Worm (Caenorhabditis elegans) whole organism, L4 larva: ENCODE measurements around the gene ucr-2.3.

Experiments
- F37D6.2 ChIP-seq: sonication (generic microtip); optimal IDR thresholded peaks from 2 replicates; lab custom pipeline; 2016; ENCODE audit warnings: mild to moderate bottlenecking, missing genetic modification characterization, missing compliant biosample characterization
- Y75B8A.6 ChIP-seq: fragments of 200-800 bp; sonication (Bioruptor generic); IDR thresholded peaks from 2 replicates; pipeline ENCODE4 v1.3.6; 2022; ENCODE audit warnings: missing genetic modification reagents, missing genetic modification characterization, missing compliant biosample characterization
- ZK546.5 ChIP-seq, 2 experiments: sonication (generic microtip); optimal IDR thresholded peaks; 2 replicates each; lab custom pipeline; 2017; ENCODE audit warnings: missing biosample characterization in 2 of 2, missing genetic modification characterization in 2 of 2
- aha-1 ChIP-seq: fragments of 150-350 bp; peaks from one replicate; lab custom pipeline; 2014; ENCODE audit warnings: missing biosample characterization, missing genetic modification characterization
- ama-1 ChIP-seq: fragments of 150-350 bp; optimal IDR thresholded peaks from 2 replicates; lab custom pipeline; 2014; ENCODE audit warnings: inconsistent platforms, mixed read lengths
- ceh-20 ChIP-seq: fragments of 200-800 bp; sonication (Bioruptor generic); IDR thresholded peaks from 2 replicates; pipeline ENCODE4 v1.3.6; 2022; ENCODE audit warnings: missing genetic modification reagents, missing genetic modification characterization, missing compliant biosample characterization
- ceh-28 ChIP-seq: fragments of 150-350 bp; optimal IDR thresholded peaks from 2 replicates; lab custom pipeline; 2014; ENCODE audit warnings: missing biosample characterization, missing genetic modification reagents, missing genetic modification characterization
- ceh-32 ChIP-seq: sonication (generic microtip); optimal IDR thresholded peaks from 2 replicates; lab custom pipeline; 2016; ENCODE audit warnings: mild to moderate bottlenecking, missing genetic modification characterization, missing compliant biosample characterization; ENCODE audit not compliant: poor library complexity
- ceh-82 ChIP-seq: sonication (generic microtip); optimal IDR thresholded peaks from 2 replicates; lab custom pipeline; 2017; ENCODE audit warnings: missing biosample characterization, missing genetic modification characterization
- ces-1 ChIP-seq: fragments of 150-350 bp; sonication (generic microtip); optimal IDR thresholded peaks from 4 replicates; lab custom pipeline; 2014; ENCODE audit warnings: missing biosample characterization, missing genetic modification reagents, missing genetic modification characterization
- cey-2 ChIP-seq: sonication (generic microtip); optimal IDR thresholded peaks from 3 replicates; lab custom pipeline; 2017; ENCODE audit warnings: missing genetic modification characterization, mild to moderate bottlenecking, missing compliant biosample characterization, antibody characterized with exemption, borderline replicate concordance; ENCODE audit not compliant: insufficient read depth
- daf-16 ChIP-seq, 3 experiments: sonication (generic microtip); optimal IDR thresholded peaks; 2 replicates each; lab custom pipeline; 2016 to 2017; ENCODE audit warnings: missing genetic modification characterization in 3 of 3, missing genetic modification reagents in 3 of 3, mild to moderate bottlenecking in 2 of 3, missing compliant biosample characterization in 2 of 3, missing biosample characterization in 1 of 3, moderate library complexity in 1 of 3
- daf-19 ChIP-seq: fragments of 200-800 bp; sonication (Bioruptor generic); conservative IDR thresholded peaks from 2 replicates; pipeline ENCODE4 v1.3.6; 2022; ENCODE audit warnings: missing genetic modification characterization, missing compliant biosample characterization
- dmd-8 ChIP-seq: fragments of 200-800 bp; sonication (Bioruptor generic); IDR thresholded peaks from 2 replicates; pipeline ENCODE4 v1.3.6; 2022; ENCODE audit warnings: missing genetic modification characterization, missing compliant biosample characterization
- duxl-1 ChIP-seq: sonication (generic microtip); optimal IDR thresholded peaks from 2 replicates; lab custom pipeline; 2016; ENCODE audit warnings: mild to moderate bottlenecking, missing genetic modification characterization, moderate library complexity, missing compliant biosample characterization; ENCODE audit not compliant: poor library complexity
- dve-1 ChIP-seq: sonication (generic microtip); optimal IDR thresholded peaks from 2 replicates; lab custom pipeline; 2017; ENCODE audit warnings: antibody characterized with exemption, mild to moderate bottlenecking, missing genetic modification characterization, missing compliant biosample characterization; ENCODE audit not compliant: insufficient read depth
- egl-27 ChIP-seq: sonication (generic microtip); optimal IDR thresholded peaks from 3 replicates; lab custom pipeline; 2017; ENCODE audit warnings: missing biosample characterization, missing genetic modification reagents, missing genetic modification characterization
- hif-1 ChIP-seq, 2 experiments: sonication (generic microtip); optimal IDR thresholded peaks; 2 replicates each; lab custom pipeline; 2016 to 2017; ENCODE audit warnings: missing compliant biosample characterization in 2 of 2, missing genetic modification characterization in 2 of 2, missing genetic modification reagents in 2 of 2, missing genotype in 2 of 2, mild to moderate bottlenecking in 1 of 2
- jun-1 ChIP-seq: fragments of 150-350 bp; optimal IDR thresholded peaks from 2 replicates; lab custom pipeline; 2014; ENCODE audit warnings: missing biosample characterization, missing genetic modification reagents, missing genetic modification characterization
- lin-1 ChIP-seq: fragments of 200-800 bp; sonication (Bioruptor generic); IDR thresholded peaks from 2 replicates; pipeline ENCODE4 v1.3.6; 2022; ENCODE audit warnings: missing genetic modification reagents, missing genetic modification characterization, missing compliant biosample characterization
- lin-13 ChIP-seq: fragments of 150-350 bp; optimal IDR thresholded peaks from 2 replicates; lab custom pipeline; 2014; ENCODE audit warnings: missing biosample characterization, missing genetic modification reagents, missing genetic modification characterization
- lin-15B ChIP-seq: fragments of 150-350 bp; sonication (generic microtip); optimal IDR thresholded peaks from 3 replicates; lab custom pipeline; 2014; ENCODE audit warnings: missing biosample characterization, missing genetic modification characterization
- madf-5 ChIP-seq, 2 experiments: fragments of 200-800 bp; sonication (Bioruptor generic); IDR thresholded peaks; 2 replicates each; pipeline ENCODE4 v1.3.6; 2022; ENCODE audit warnings: missing compliant biosample characterization in 2 of 2, missing genetic modification characterization in 2 of 2
- mdt-29 ChIP-seq: fragments of 200-800 bp; sonication (Bioruptor generic); IDR thresholded peaks from 2 replicates; pipeline ENCODE4 v1.3.6; 2022; ENCODE audit warnings: missing genetic modification reagents, missing genetic modification characterization, missing compliant biosample characterization
- mep-1 ChIP-seq: fragments of 150-350 bp; sonication (generic microtip); optimal IDR thresholded peaks from 3 replicates; lab custom pipeline; 2014; ENCODE audit warnings: missing biosample characterization, missing genetic modification characterization
- mxl-3 ChIP-seq: fragments of 200-800 bp; sonication (Bioruptor generic); optimal IDR thresholded peaks from 2 replicates; lab custom pipeline; 2018; ENCODE audit warnings: mild to moderate bottlenecking, missing genetic modification characterization, missing compliant biosample characterization
- nhr-10 ChIP-seq: fragments of 150-350 bp; optimal IDR thresholded peaks from 2 replicates; lab custom pipeline; 2014; ENCODE audit warnings: missing biosample characterization, missing genetic modification characterization
- nhr-111 ChIP-seq: fragments of 200-800 bp; sonication (Bioruptor generic); optimal IDR thresholded peaks from 2 replicates; lab custom pipeline; 2018; ENCODE audit warnings: mild to moderate bottlenecking, missing genetic modification characterization, missing compliant biosample characterization
- nhr-237 ChIP-seq: sonication (generic microtip); optimal IDR thresholded peaks from 2 replicates; lab custom pipeline; 2017; ENCODE audit warnings: missing biosample characterization, missing genetic modification characterization
- nhr-41 ChIP-seq: fragments of 200-800 bp; sonication (Bioruptor generic); IDR thresholded peaks from 2 replicates; pipeline ENCODE4 v1.3.6; 2022; ENCODE audit warnings: missing genetic modification reagents, missing genetic modification characterization, missing compliant biosample characterization
- nhr-6 ChIP-seq: fragments of 150-350 bp; optimal IDR thresholded peaks from 2 replicates; lab custom pipeline; 2014; ENCODE audit warnings: missing biosample characterization, missing genetic modification characterization
- pha-4 ChIP-seq, 2 experiments: fragments of 150-350 bp in 1 of 2; fragments of 200-800 bp in 1 of 2; sonication (Bioruptor generic) in 1 of 2; IDR thresholded peaks in 1 of 2; optimal IDR thresholded peaks in 1 of 2; 2 replicates each; pipeline versions ENCODE4 v1.3.6 to Lab custom; 2014 to 2022; ENCODE audit warnings: missing genetic modification characterization in 2 of 2, missing genetic modification reagents in 2 of 2, missing biosample characterization in 1 of 2, missing compliant biosample characterization in 1 of 2
- saeg-2 ChIP-seq: fragments of 200-800 bp; sonication (Bioruptor generic); IDR thresholded peaks from 2 replicates; pipeline ENCODE4 v1.3.6; 2022; ENCODE audit warnings: missing genetic modification reagents, missing genetic modification characterization, missing compliant biosample characterization
- skn-1 ChIP-seq: fragments of 150-350 bp; optimal IDR thresholded peaks from 2 replicates; lab custom pipeline; 2014; ENCODE audit warnings: missing biosample characterization, missing genetic modification characterization
- spr-3 ChIP-seq: fragments of 200-800 bp; sonication (Bioruptor generic); optimal IDR thresholded peaks from 2 replicates; lab custom pipeline; 2018; ENCODE audit warnings: mild to moderate bottlenecking, missing genetic modification characterization, missing compliant biosample characterization
- tag-97 ChIP-seq: fragments of 200-800 bp; sonication (Bioruptor generic); IDR thresholded peaks from 2 replicates; pipeline ENCODE4 v1.3.6; 2022; ENCODE audit warnings: missing genetic modification characterization, missing compliant biosample characterization
- tra-1 ChIP-seq: fragments of 200-800 bp; sonication (Bioruptor generic); IDR thresholded peaks from 2 replicates; pipeline ENCODE4 v1.3.6; 2022; ENCODE audit warnings: missing genetic modification reagents, missing genetic modification characterization, missing compliant biosample characterization
- unc-62 ChIP-seq, 3 experiments: fragments of 150-350 bp in 1 of 3; sonication (generic microtip); optimal IDR thresholded peaks in 2 of 3; peaks in 1 of 3; 1 replicate in 1 of 3; 2 replicates in 2 of 3; lab custom pipeline; 2014 to 2017; ENCODE audit warnings: missing biosample characterization in 3 of 3, missing genetic modification characterization in 3 of 3, missing genetic modification reagents in 3 of 3, missing genotype in 1 of 3
- vab-7 ChIP-seq: fragments of 200-800 bp; sonication (Bioruptor generic); IDR thresholded peaks from 2 replicates; pipeline ENCODE4 v1.3.6; 2022; ENCODE audit warnings: missing genetic modification reagents, missing genetic modification characterization, missing compliant biosample characterization
- zag-1 ChIP-seq: fragments of 150-350 bp; optimal IDR thresholded peaks from 2 replicates; lab custom pipeline; 2014; ENCODE audit warnings: missing biosample characterization, missing genetic modification characterization
- zfp-2 ChIP-seq: sonication (generic microtip); optimal IDR thresholded peaks from 2 replicates; lab custom pipeline; 2016; ENCODE audit warnings: mild to moderate bottlenecking, missing genetic modification characterization, missing compliant biosample characterization
- zfp-3 ChIP-seq: fragments of 200-800 bp; sonication (Bioruptor generic); conservative IDR thresholded peaks from 2 replicates; pipeline ENCODE4 v1.3.6; 2022; ENCODE audit warnings: missing genetic modification reagents, missing genetic modification characterization, missing compliant biosample characterization
- zip-2 ChIP-seq: fragments of 150-350 bp; optimal IDR thresholded peaks from 2 replicates; lab custom pipeline; 2014; ENCODE audit warnings: missing biosample characterization, missing genetic modification characterization
- ztf-11 ChIP-seq: fragments of 150-350 bp; optimal IDR thresholded peaks from 2 replicates; lab custom pipeline; 2014; ENCODE audit warnings: missing biosample characterization, missing genetic modification characterization

ucr-2.3 gene

ce11 chrIII:832855-833504 is 46.7 kb upstream of the ucr-2.3 start, which contains the start of gene zip-2 (continued):
- TF ChIP-seq unc-62 (GFP tag; optimal IDR thresholded peaks at IDR 0.05 in 1 of 2; lab: Kevin White, UChicago) (peak in 1 of 2 experiments; percentile 79), unc-62 (tag; optimal IDR thresholded peaks at IDR 0.05; lab: Kevin White, UChicago) (no peak), dmd-8 (no peak), mxl-3 (GFP tag; lab: Kevin White, UChicago) (peak; percentile 32), pha-4 (GFP tag; IDR thresholded peaks at IDR 0.05; lab: Robert Waterston, UW) (no peak), pha-4 (tag; optimal IDR thresholded peaks at IDR 0.05; lab: Kevin White, UChicago) (peak; percentile 25), tra-1 (GFP tag; lab: Robert Waterston, UW) (0 out of 2 replicates have a peak, but pooled peaks have one; percentile 41), skn-1 (tag; lab: Kevin White, UChicago) (no peak), jun-1 (tag; lab: Kevin White, UChicago) (peak; percentile 45), ztf-11 (tag; lab: Kevin White, UChicago) (no peak), nhr-237 (tag; lab: Kevin White, UChicago) (no peak), dve-1 (tag; lab: Kevin White, UChicago) (peak; percentile 95), spr-3 (GFP tag; lab: Kevin White, UChicago) (no peak), mep-1 (tag; lab: Kevin White, UChicago) (peak; percentile 68), aha-1 (peak; percentile 91), F37D6.2 (tag; lab: Kevin White, UChicago) (no peak)

DNA sequence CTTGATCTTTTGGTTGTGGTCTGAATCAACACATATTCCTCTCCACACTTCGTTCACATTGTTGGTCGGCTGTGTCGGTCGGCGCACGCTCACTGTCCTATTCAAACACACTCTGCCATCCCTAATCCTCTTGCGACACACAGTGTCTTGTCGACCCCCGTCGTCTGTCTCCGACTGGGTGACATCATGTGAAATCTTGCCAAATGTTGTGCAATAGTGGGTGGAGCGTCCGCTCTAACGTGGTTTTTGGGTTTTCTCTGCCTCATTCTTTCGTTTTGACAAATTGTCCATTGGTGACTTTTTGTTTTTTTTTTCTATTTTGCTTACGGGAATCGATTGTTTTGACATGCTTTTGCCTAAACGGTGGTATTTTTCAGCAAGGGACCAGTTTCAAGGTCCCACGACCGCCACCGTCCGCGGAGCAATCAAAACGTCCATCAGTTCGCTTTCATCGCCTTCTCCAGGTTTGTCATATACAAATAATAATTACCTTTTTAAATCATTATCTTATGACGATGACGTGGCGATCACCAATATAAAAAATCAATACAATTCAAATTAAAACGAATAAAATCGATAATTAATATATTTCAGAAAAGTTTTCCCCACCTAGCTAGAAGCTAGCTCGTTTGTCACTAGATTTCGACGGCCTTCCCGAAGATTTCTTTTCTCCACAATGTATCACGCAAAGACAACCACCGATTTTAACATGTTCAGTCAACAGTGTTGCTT is 45.8 kb upstream of the ucr-2.3 start:
- TF ChIP-seq lin-13 (GFP tag; lab: Kevin White, UChicago) (peak; percentile 78), ceh-20 (GFP tag; lab: Robert Waterston, UW) (peak; percentile 88), daf-16 (GFP tag; optimal IDR thresholded peaks at IDR 0.05; lab: Kevin White, UChicago) (peak; percentile 17 to 53), daf-16 (tag; optimal IDR thresholded peaks at IDR 0.05; lab: Kevin White, UChicago) (peak; percentile 88), ceh-82 (tag; lab: Kevin White, UChicago) (no peak), egl-27 (tag; lab: Kevin White, UChicago) (no peak), cey-2 (tag; lab: Kevin White, UChicago) (peak; percentile 82), lin-1 (GFP tag; lab: Robert Waterston, UW) (peak; percentile 78; the same call in 1 of the 2 replicates), zfp-2 (tag; lab: Kevin White, UChicago) (no peak), vab-7 (GFP tag; lab: Robert Waterston, UW) (peak; percentile 50; the same call in 1 of the 2 replicates), daf-19 (no peak), ceh-28 (tag; lab: Kevin White, UChicago) (peak; percentile 66), madf-5 (GFP tag; IDR thresholded peaks at IDR 0.05; lab: Robert Waterston, UW) (peak in 1 of 2 experiments; percentile 52; a peak in 1 of 4 replicates), hif-1 (tag; optimal IDR thresholded peaks at IDR 0.05; lab: Kevin White, UChicago) (peak; percentile 52 to 88), lin-15B (tag; lab: Kevin White, UChicago) (no peak), duxl-1 (tag; lab: Kevin White, UChicago) (peak; percentile 13), saeg-2 (peak; percentile 70), nhr-237 (tag; lab: Kevin White, UChicago) (no peak), nhr-111 (GFP tag; lab: Kevin White, UChicago) (no peak), tag-97 (no peak), zfp-3 (GFP tag; lab: Robert Waterston, UW) (peak; percentile 35; the same call in 1 of the 2 replicates), mdt-29 (GFP tag; lab: Robert Waterston, UW) (0 out of 2 replicates have a peak, but pooled peaks have one; percentile 50), F37D6.2 (tag; lab: Kevin White, UChicago) (peak; percentile 32), ceh-32 (tag; lab: Kevin White, UChicago) (no peak), nhr-41 (GFP tag; lab: Robert Waterston, UW) (no peak), nhr-6 (tag; lab: Kevin White, UChicago) (peak; percentile 74), ama-1 (lab: Kevin White, UChicago) (peak; percentile 97), zip-2 (tag; lab: Kevin White, UChicago) (no peak), pha-4 (GFP tag; IDR thresholded peaks at IDR 0.05; lab: Robert Waterston, UW) (peak; percentile 79), pha-4 (tag; optimal IDR thresholded peaks at IDR 0.05; lab: Kevin White, UChicago) (peak; percentile 75), nhr-10 (tag; lab: Kevin White, UChicago) (peak; percentile 88), Y75B8A.6 (GFP tag; lab: Robert Waterston, UW) (no peak), ZK546.5 (tag; optimal IDR thresholded peaks at IDR 0.05; lab: Kevin White, UChicago) (peak in 1 of 2 experiments; percentile 38), zag-1 (peak; percentile 10), ces-1 (no peak)
